Worm (Caenorhabditis elegans) whole organism, young adult: ENCODE results near the gene cysl-1.

Experiments used
- athp-1 ChIP-seq: sonication (generic microtip); optimal IDR thresholded peaks from 2 replicates; lab custom pipeline; 2017; ENCODE audit warnings: mild to moderate bottlenecking, missing genetic modification characterization, missing compliant biosample characterization
- cebp-1 ChIP-seq, 2 experiments: fragments of 200-800 bp in 1 of 2; sonication (Bioruptor generic) in 1 of 2; sonication (generic microtip) in 1 of 2; IDR thresholded peaks in 1 of 2; optimal IDR thresholded peaks in 1 of 2; 2 replicates each; pipeline versions ENCODE4 v1.3.6 to Lab custom; 2017 to 2022; ENCODE audit warnings: missing compliant biosample characterization in 2 of 2, missing genetic modification characterization in 2 of 2, mild to moderate bottlenecking in 1 of 2, missing genetic modification reagents in 1 of 2, moderate library complexity in 1 of 2
- hlh-12 ChIP-seq: sonication (generic microtip); optimal IDR thresholded peaks from 2 replicates; lab custom pipeline; 2016; ENCODE audit warnings: missing genetic modification characterization, missing compliant biosample characterization
- lsl-1 ChIP-seq: fragments of 200-800 bp; sonication (Bioruptor generic); optimal IDR thresholded peaks from 2 replicates; lab custom pipeline; 2018; ENCODE audit warnings: mild to moderate bottlenecking, missing genetic modification characterization, moderate library complexity, missing compliant biosample characterization
- lsy-27 ChIP-seq: sonication (generic microtip); optimal IDR thresholded peaks from 2 replicates; lab custom pipeline; 2017; ENCODE audit warnings: missing genetic modification characterization, mild to moderate bottlenecking, missing compliant biosample characterization, antibody characterized with exemption, missing genotype, borderline replicate concordance; ENCODE audit not compliant: insufficient read depth
- nfya-1 ChIP-seq: sonication (generic microtip); optimal IDR thresholded peaks from 2 replicates; lab custom pipeline; 2017; ENCODE audit warnings: antibody characterized with exemption, missing compliant biosample characterization, missing genetic modification characterization, borderline replicate concordance; ENCODE audit not compliant: insufficient read depth
- nhr-179 ChIP-seq: sonication (generic microtip); optimal IDR thresholded peaks from 2 replicates; lab custom pipeline; 2016; ENCODE audit warnings: mild to moderate bottlenecking, missing genetic modification characterization, missing compliant biosample characterization
- nhr-90 ChIP-seq: sonication (generic microtip); optimal IDR thresholded peaks from 2 replicates; lab custom pipeline; 2016; ENCODE audit warnings: missing genotype, mild to moderate bottlenecking, missing genetic modification characterization, missing compliant biosample characterization
- snpc-4 ChIP-seq, 5 experiments: fragments of 150-350 bp in 1 of 5; sonication (generic microtip) in 4 of 5; optimal IDR thresholded peaks; 2 replicates each; lab custom pipeline; 2014 to 2018; ENCODE audit warnings: missing genetic modification characterization in 5 of 5, missing biosample characterization in 3 of 5, antibody characterized with exemption in 2 of 5, mild to moderate bottlenecking in 2 of 5, missing compliant biosample characterization in 2 of 5, missing genotype in 2 of 5, moderate library complexity in 2 of 5, missing genetic modification reagents in 1 of 5
- somi-1 ChIP-seq: fragments of 200-800 bp; sonication (Bioruptor generic); optimal IDR thresholded peaks from 2 replicates; lab custom pipeline; 2018; ENCODE audit warnings: mild to moderate bottlenecking, missing genetic modification characterization, missing compliant biosample characterization

ce11 chrX:9954483-9955041 lies at the start of gene cysl-1:
- no peak for TF ChIP-seq lsl-1 (GFP tag; lab: Kevin White, UChicago)
- TF ChIP-seq nhr-90 (tag; lab: Kevin White, UChicago): no peak
- TF ChIP-seq lsy-27 (tag; lab: Kevin White, UChicago): no peak
- no peak for TF ChIP-seq nfya-1 (tag; lab: Kevin White, UChicago)
- TF ChIP-seq hlh-12 (tag; lab: Kevin White, UChicago): no peak
- no peak for TF ChIP-seq snpc-4 (GFP tag; optimal IDR thresholded peaks at IDR 0.05; lab: Kevin White, UChicago)
- TF ChIP-seq snpc-4 (tag; optimal IDR thresholded peaks at IDR 0.05; lab: Kevin White, UChicago): no peak
- no peak for TF ChIP-seq nhr-179 (tag; lab: Kevin White, UChicago)
- TF ChIP-seq cebp-1 (GFP tag; IDR thresholded peaks at IDR 0.05; lab: Robert Waterston, UW): no peak
- TF ChIP-seq cebp-1 (tag; optimal IDR thresholded peaks at IDR 0.05; lab: Kevin White, UChicago): no peak
- TF ChIP-seq athp-1 (tag; lab: Kevin White, UChicago): no peak
- no peak for TF ChIP-seq somi-1 (GFP tag; lab: Kevin White, UChicago)
